Worm (Caenorhabditis elegans): ENCODE results near the gene lon-2.

ce11 chrX:4732752-4733151 is 16.1 kb downstream of the lon-2 start, which contains the start of gene aman-1:
- TF ChIP-seq him-1 (tag; optimal IDR thresholded peaks at IDR 0.05) (no peak), W03F9.2 (tag; optimal IDR thresholded peaks at IDR 0.05) (no peak)

Data from whole organism, L4/young adult.